In the genomic region with DNA sequence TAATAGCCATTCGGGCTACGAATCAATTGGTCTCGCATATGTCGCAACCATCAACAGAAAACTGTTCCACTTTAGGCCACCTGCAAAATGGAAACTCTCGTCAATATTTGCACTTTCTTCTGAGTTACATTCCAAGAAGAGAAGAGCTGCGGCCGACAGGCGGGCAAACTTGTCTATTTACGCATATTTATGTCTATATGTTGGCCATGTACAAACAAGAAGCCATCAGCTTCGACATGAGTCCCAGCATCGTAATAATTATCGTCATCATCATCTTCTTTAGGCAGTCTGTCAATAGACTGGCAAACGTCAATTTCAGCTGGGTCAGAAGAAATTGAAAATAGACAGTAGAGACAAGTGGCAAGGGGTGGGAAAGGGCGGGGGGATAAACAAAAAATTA, we compare ENCODE assay signal across 1 fruit fly cellular context.
A peak's percentile ranks its signal among the peaks of the same experiment; 100 is the strongest.
TF ChIP-seq lines count a peak whose summit lies in the region.

No protein-coding gene starts in this region.

TF ChIP-seq in whole organism, embryonic, 481 proteins besides CTCF, POLR2A, EP300 and RAD21 (continued from another document and continues in another):
- no peak for TF ChIP-seq Mrtf (GFP tag; IDR thresholded peaks at IDR 0.05; lab: Robert Waterston, UW)
- TF ChIP-seq E2f1 (GFP tag; IDR thresholded peaks at IDR 0.05; lab: Robert Waterston, UW): peak; percentile 47; the same call in 1 of the 2 replicates
- TF ChIP-seq scrt (GFP tag; optimal IDR thresholded peaks at IDR 0.05; lab: Kevin White, UChicago): peak; percentile 35
- TF ChIP-seq sna (GFP tag; IDR thresholded peaks at IDR 0.05; lab: Robert Waterston, UW; ENCODE audit: partially characterized antibody): no peak
- TF ChIP-seq Kr (GFP tag; optimal IDR thresholded peaks at IDR 0.05; lab: Kevin White, UChicago): peak; percentile 10
- peak; percentile 39 for TF ChIP-seq NC2α (GFP tag; optimal IDR thresholded peaks at IDR 0.05; lab: Kevin White, UChicago)
- no peak for TF ChIP-seq CG7928 (GFP tag; optimal IDR thresholded peaks at IDR 0.05; lab: Kevin White, UChicago)
- peak; percentile 66 for TF ChIP-seq Lhr (GFP tag; optimal IDR thresholded peaks at IDR 0.05; lab: Kevin White, UChicago)
- peak; percentile 52; the same call in 1 of the 2 replicates for TF ChIP-seq onecut (GFP tag; IDR thresholded peaks at IDR 0.05; lab: Robert Waterston, UW)
- TF ChIP-seq Dbx (GFP tag; IDR thresholded peaks at IDR 0.05; lab: Robert Waterston, UW): no peak
- TF ChIP-seq CG1647 (GFP tag; optimal IDR thresholded peaks at IDR 0.05; lab: Kevin White, UChicago): peak; percentile 4
- TF ChIP-seq B-H2 (GFP tag; optimal IDR thresholded peaks at IDR 0.05; lab: Kevin White, UChicago): no peak
- no peak for TF ChIP-seq gcm2 (GFP tag; optimal IDR thresholded peaks at IDR 0.05; lab: Kevin White, UChicago)
- peak; percentile 49 for TF ChIP-seq CG10543 (GFP tag; optimal IDR thresholded peaks at IDR 0.05; lab: Kevin White, UChicago)
- no peak for TF ChIP-seq H2.0 (GFP tag; IDR thresholded peaks at IDR 0.05; lab: Robert Waterston, UW)
- TF ChIP-seq sc (optimal IDR thresholded peaks at IDR 0.05; lab: Kevin White, UChicago): no peak
- TF ChIP-seq sc (GFP tag; optimal IDR thresholded peaks at IDR 0.05; lab: Kevin White, UChicago): peak; percentile 83
- peak; percentile 38 for TF ChIP-seq CG10979 (tag; optimal IDR thresholded peaks at IDR 0.05; lab: Kevin White, UChicago)
- TF ChIP-seq CG4730 (GFP tag; IDR thresholded peaks at IDR 0.05; lab: Robert Waterston, UW): peak; percentile 7; the same call in 1 of the 2 replicates
- TF ChIP-seq YL-1 (GFP tag; optimal IDR thresholded peaks at IDR 0.05; lab: Kevin White, UChicago): peak; percentile 46
- peak; percentile 11 for TF ChIP-seq NfI (GFP tag; optimal IDR thresholded peaks at IDR 0.05; lab: Kevin White, UChicago)
- no peak for TF ChIP-seq CHES-1-like (GFP tag; optimal IDR thresholded peaks at IDR 0.05; lab: Kevin White, UChicago)
- TF ChIP-seq HmgD (GFP tag; optimal IDR thresholded peaks at IDR 0.05; lab: Kevin White, UChicago): no peak
- TF ChIP-seq CG14965 (GFP tag; optimal IDR thresholded peaks at IDR 0.05; lab: Kevin White, UChicago; ENCODE audit: borderline replicate concordance): peak; percentile 43
- no peak for TF ChIP-seq D (optimal IDR thresholded peaks at IDR 0.05; lab: Kevin White, UChicago)
- TF ChIP-seq D (GFP tag; optimal IDR thresholded peaks at IDR 0.05; lab: Kevin White, UChicago): peak; percentile 79
- peak; percentile 42 for TF ChIP-seq CG12219 (GFP tag; optimal IDR thresholded peaks at IDR 0.05; lab: Kevin White, UChicago)
- TF ChIP-seq CG4617 (GFP tag; optimal IDR thresholded peaks at IDR 0.05; lab: Kevin White, UChicago; ENCODE audit: borderline replicate concordance): no peak
- TF ChIP-seq CG10209 (GFP tag; optimal IDR thresholded peaks at IDR 0.05; lab: Kevin White, UChicago): peak; percentile 65
- peak; percentile 73 for TF ChIP-seq CG18599 (GFP tag; optimal IDR thresholded peaks at IDR 0.05; lab: Kevin White, UChicago)
- TF ChIP-seq Ravus (GFP tag; IDR thresholded peaks at IDR 0.05; lab: Robert Waterston, UW): no peak
- 0 out of 3 replicates have a peak, but pooled peaks have one; percentile 29 for TF ChIP-seq CG7357 (GFP tag; IDR thresholded peaks at IDR 0.05; lab: Robert Waterston, UW)
- TF ChIP-seq CG8944 (GFP tag; optimal IDR thresholded peaks at IDR 0.05; lab: Kevin White, UChicago): peak; percentile 50
- peak; percentile 71 for TF ChIP-seq CG11398 (GFP tag; optimal IDR thresholded peaks at IDR 0.05; lab: Kevin White, UChicago)
- peak; percentile 86 for TF ChIP-seq CG2875 (GFP tag; optimal IDR thresholded peaks at IDR 0.05; lab: Kevin White, UChicago)
- peak; percentile 13 for TF ChIP-seq kah (GFP tag; optimal IDR thresholded peaks at IDR 0.05; lab: Kevin White, UChicago)
- TF ChIP-seq Sox100B (GFP tag; optimal IDR thresholded peaks at IDR 0.05; lab: Kevin White, UChicago): peak; percentile 73
- no peak for TF ChIP-seq phol (tag; optimal IDR thresholded peaks at IDR 0.05; lab: Kevin White, UChicago)
- no peak for TF ChIP-seq GATAe (GFP tag; conservative IDR thresholded peaks at IDR 0.05; lab: Robert Waterston, UW)
- TF ChIP-seq slou (GFP tag; optimal IDR thresholded peaks at IDR 0.05; lab: Kevin White, UChicago): no peak
- no peak for TF ChIP-seq MBD-R2 (GFP tag; IDR thresholded peaks at IDR 0.05; lab: Robert Waterston, UW)
- TF ChIP-seq bbx (GFP tag; IDR thresholded peaks at IDR 0.05; lab: Robert Waterston, UW; ENCODE audit: partially characterized antibody): no peak
- TF ChIP-seq Ets97D (GFP tag; optimal IDR thresholded peaks at IDR 0.05; lab: Kevin White, UChicago): no peak
- TF ChIP-seq pnt (GFP tag; optimal IDR thresholded peaks at IDR 0.05; lab: Kevin White, UChicago): peak; percentile 45
- TF ChIP-seq ase (GFP tag; IDR thresholded peaks at IDR 0.05; lab: Robert Waterston, UW): no peak
- no peak for TF ChIP-seq hb (GFP tag; IDR thresholded peaks at IDR 0.05; lab: Robert Waterston, UW; ENCODE audit: partially characterized antibody)
- TF ChIP-seq Bdp1 (GFP tag; optimal IDR thresholded peaks at IDR 0.05; lab: Kevin White, UChicago): peak; percentile 54
- no peak for TF ChIP-seq Doc3 (GFP tag; IDR thresholded peaks at IDR 0.05; lab: Robert Waterston, UW; ENCODE audit: partially characterized antibody)
- TF ChIP-seq ind (GFP tag; optimal IDR thresholded peaks at IDR 0.05; lab: Kevin White, UChicago): no peak
- TF ChIP-seq az2 (GFP tag; optimal IDR thresholded peaks at IDR 0.05; lab: Kevin White, UChicago): no peak
- peak; percentile 61 for TF ChIP-seq CG18619 (GFP tag; optimal IDR thresholded peaks at IDR 0.05; lab: Kevin White, UChicago)
- no peak for TF ChIP-seq ash1 (GFP tag; optimal IDR thresholded peaks at IDR 0.05; lab: Kevin White, UChicago)
- no peak for TF ChIP-seq gro (GFP tag; optimal IDR thresholded peaks at IDR 0.05; lab: Kevin White, UChicago)
- peak; percentile 20 for TF ChIP-seq CG10274 (GFP tag; optimal IDR thresholded peaks at IDR 0.05; lab: Kevin White, UChicago)
- TF ChIP-seq wor (GFP tag; IDR thresholded peaks at IDR 0.05; lab: Robert Waterston, UW): no peak
- peak; percentile 40 for TF ChIP-seq D19A (tag; optimal IDR thresholded peaks at IDR 0.05; lab: Kevin White, UChicago)
- TF ChIP-seq Ada2b (GFP tag; IDR thresholded peaks at IDR 0.05; lab: Robert Waterston, UW): no peak
- peak; percentile 77 for TF ChIP-seq CG17359 (tag; optimal IDR thresholded peaks at IDR 0.05; lab: Kevin White, UChicago)
- 0 out of 2 replicates have a peak, but pooled peaks have one; percentile 6 for TF ChIP-seq gt (GFP tag; IDR thresholded peaks at IDR 0.05; lab: Robert Waterston, UW)
- 0 out of 2 replicates have a peak, but pooled peaks have one; percentile 15 for TF ChIP-seq CG43689 (GFP tag; IDR thresholded peaks at IDR 0.05; lab: Robert Waterston, UW)
- no peak for TF ChIP-seq Lpt (GFP tag; optimal IDR thresholded peaks at IDR 0.05; lab: Kevin White, UChicago)
- TF ChIP-seq HmgZ (tag; optimal IDR thresholded peaks at IDR 0.05; lab: Kevin White, UChicago): peak; percentile 43
- no peak for TF ChIP-seq CG7963 (GFP tag; IDR thresholded peaks at IDR 0.05; lab: Robert Waterston, UW; ENCODE audit: partially characterized antibody)
- peak; percentile 74 for TF ChIP-seq gsb-n (tag; optimal IDR thresholded peaks at IDR 0.05; lab: Kevin White, UChicago)
- peak; percentile 32 to 41 for TF ChIP-seq dpn (GFP tag; optimal IDR thresholded peaks at IDR 0.05; lab: Kevin White, UChicago)
- peak; percentile 84; the same call in 2 of the 3 replicates for TF ChIP-seq otp (GFP tag; IDR thresholded peaks at IDR 0.05; lab: Robert Waterston, UW)
- TF ChIP-seq CoRest (tag; optimal IDR thresholded peaks at IDR 0.05; lab: Kevin White, UChicago): peak; percentile 48
- TF ChIP-seq gsb (GFP tag; IDR thresholded peaks at IDR 0.05; lab: Robert Waterston, UW): no peak
- TF ChIP-seq Doc2 (GFP tag; IDR thresholded peaks at IDR 0.05; lab: Robert Waterston, UW): no peak
- peak; percentile 47 for TF ChIP-seq sqz (GFP tag; optimal IDR thresholded peaks at IDR 0.05; lab: Kevin White, UChicago)
- no peak for TF ChIP-seq lbe (GFP tag; optimal IDR thresholded peaks at IDR 0.05; lab: Kevin White, UChicago)
- TF ChIP-seq CG1233 (GFP tag; optimal IDR thresholded peaks at IDR 0.05; lab: Kevin White, UChicago): peak; percentile 61
- TF ChIP-seq bsh (GFP tag; optimal IDR thresholded peaks at IDR 0.05; lab: Kevin White, UChicago): peak in 1 of 2 experiments; percentile 86
- TF ChIP-seq ap (GFP tag; IDR thresholded peaks at IDR 0.05; lab: Robert Waterston, UW): no peak
- TF ChIP-seq CG4404 (GFP tag; IDR thresholded peaks at IDR 0.05; lab: Robert Waterston, UW): no peak
- TF ChIP-seq CG10431 (GFP tag; optimal IDR thresholded peaks at IDR 0.05; lab: Kevin White, UChicago): peak; percentile 88
- TF ChIP-seq Sry-β (GFP tag; optimal IDR thresholded peaks at IDR 0.05; lab: Kevin White, UChicago): peak; percentile 54
- TF ChIP-seq Atf-2 (GFP tag; optimal IDR thresholded peaks at IDR 0.05; lab: Kevin White, UChicago): no peak
- no peak; the same call in 2 of the 3 replicates for TF ChIP-seq B-H1 (GFP tag; IDR thresholded peaks at IDR 0.05; lab: Robert Waterston, UW)
- TF ChIP-seq vvl (GFP tag; IDR thresholded peaks at IDR 0.05; lab: Robert Waterston, UW): peak; percentile 75
- no peak for TF ChIP-seq vnd (GFP tag; IDR thresholded peaks at IDR 0.05; lab: Robert Waterston, UW; ENCODE audit: partially characterized antibody)
- TF ChIP-seq CG1603 (tag; optimal IDR thresholded peaks at IDR 0.05; lab: Kevin White, UChicago): peak; percentile 78
- TF ChIP-seq CG17361 (GFP tag; IDR thresholded peaks at IDR 0.05; lab: Robert Waterston, UW): peak; percentile 37; the same call in 1 of the 3 replicates
- no peak for TF ChIP-seq Dip2 (GFP tag; IDR thresholded peaks at IDR 0.05; lab: Robert Waterston, UW)
- no peak for TF ChIP-seq ab (GFP tag; optimal IDR thresholded peaks at IDR 0.05; lab: Kevin White, UChicago)
- no peak for TF ChIP-seq hkb (optimal IDR thresholded peaks at IDR 0.05; lab: Kevin White, UChicago)
- TF ChIP-seq hkb (GFP tag; IDR thresholded peaks at IDR 0.05; lab: Robert Waterston, UW): peak; percentile 57
- TF ChIP-seq salm (tag; optimal IDR thresholded peaks at IDR 0.05; lab: Kevin White, UChicago): peak; percentile 42
- TF ChIP-seq Dll (GFP tag; IDR thresholded peaks at IDR 0.05; lab: Robert Waterston, UW; ENCODE audit: partially characterized antibody): no peak
- TF ChIP-seq NC2β (GFP tag; optimal IDR thresholded peaks at IDR 0.05; lab: Kevin White, UChicago): peak; percentile 36
- TF ChIP-seq ssp (GFP tag; IDR thresholded peaks at IDR 0.05; lab: Robert Waterston, UW): no peak
- peak; percentile 70 for TF ChIP-seq oc (tag; optimal IDR thresholded peaks at IDR 0.05; lab: Kevin White, UChicago)
- TF ChIP-seq CG9727 (GFP tag; optimal IDR thresholded peaks at IDR 0.05; lab: Kevin White, UChicago): peak; percentile 55
- peak; percentile 62 for TF ChIP-seq CG18764 (GFP tag; optimal IDR thresholded peaks at IDR 0.05; lab: Kevin White, UChicago)
- no peak for TF ChIP-seq C15 (GFP tag; IDR thresholded peaks at IDR 0.05; lab: Robert Waterston, UW)
- TF ChIP-seq zen2 (GFP tag; IDR thresholded peaks at IDR 0.05; lab: Robert Waterston, UW; ENCODE audit: partially characterized antibody): no peak
- TF ChIP-seq Side (GFP tag; optimal IDR thresholded peaks at IDR 0.05; lab: Kevin White, UChicago): peak; percentile 59
- TF ChIP-seq pho (GFP tag; optimal IDR thresholded peaks at IDR 0.05; lab: Kevin White, UChicago): no peak
- TF ChIP-seq usp (GFP tag; optimal IDR thresholded peaks at IDR 0.05; lab: Kevin White, UChicago): no peak
- TF ChIP-seq CG8290 (GFP tag; optimal IDR thresholded peaks at IDR 0.05; lab: Kevin White, UChicago): peak; percentile 51
- TF ChIP-seq CG8290 (tag; optimal IDR thresholded peaks at IDR 0.05; lab: Kevin White, UChicago): peak; percentile 72 to 78
- peak; percentile 12 for TF ChIP-seq grau (tag; optimal IDR thresholded peaks at IDR 0.05; lab: Kevin White, UChicago)
- no peak for TF ChIP-seq chinmo (GFP tag; IDR thresholded peaks at IDR 0.05; lab: Robert Waterston, UW; ENCODE audit: partially characterized antibody)
- peak; percentile 76 for TF ChIP-seq CG6813 (GFP tag; optimal IDR thresholded peaks at IDR 0.05; lab: Kevin White, UChicago)
- peak; percentile 61; the same call in 1 of the 2 replicates for TF ChIP-seq Nf-YA (GFP tag; IDR thresholded peaks at IDR 0.05; lab: Robert Waterston, UW)
- peak; percentile 10 for TF ChIP-seq Hsf (GFP tag; optimal IDR thresholded peaks at IDR 0.05; lab: Kevin White, UChicago)
- peak; percentile 34 for TF ChIP-seq CG8089 (GFP tag; optimal IDR thresholded peaks at IDR 0.05; lab: Kevin White, UChicago)
- TF ChIP-seq twi (tag; optimal IDR thresholded peaks at IDR 0.05; lab: Kevin White, UChicago): peak; percentile 29
- no peak for TF ChIP-seq CG31388 (GFP tag; optimal IDR thresholded peaks at IDR 0.05; lab: Kevin White, UChicago)
- no peak for TF ChIP-seq gfzf (GFP tag; optimal IDR thresholded peaks at IDR 0.05; lab: Kevin White, UChicago)
- TF ChIP-seq pita (GFP tag; optimal IDR thresholded peaks at IDR 0.05; lab: Kevin White, UChicago): no peak
- peak; percentile 8 for TF ChIP-seq mam (GFP tag; optimal IDR thresholded peaks at IDR 0.05; lab: Kevin White, UChicago)
- TF ChIP-seq insv (GFP tag; optimal IDR thresholded peaks at IDR 0.05; lab: Kevin White, UChicago): peak in 1 of 2 experiments; percentile 20
- no peak for TF ChIP-seq ems (GFP tag; optimal IDR thresholded peaks at IDR 0.05; lab: Kevin White, UChicago)
- no peak for TF ChIP-seq hth (optimal IDR thresholded peaks at IDR 0.05; lab: Kevin White, UChicago)
- no peak for TF ChIP-seq CkIIα-i1 (GFP tag; IDR thresholded peaks at IDR 0.05; lab: Robert Waterston, UW)
- TF ChIP-seq Blimp-1 (GFP tag; optimal IDR thresholded peaks at IDR 0.05; lab: Kevin White, UChicago): peak; percentile 89
- TF ChIP-seq pum (GFP tag; optimal IDR thresholded peaks at IDR 0.05; lab: Kevin White, UChicago): peak; percentile 12
- TF ChIP-seq Dfd (GFP tag; optimal IDR thresholded peaks at IDR 0.05; lab: Kevin White, UChicago): no peak
- TF ChIP-seq Scr (GFP tag; IDR thresholded peaks at IDR 0.05; lab: Robert Waterston, UW; ENCODE audit: partially characterized antibody): no peak
- TF ChIP-seq CG6683 (GFP tag; optimal IDR thresholded peaks at IDR 0.05; lab: Kevin White, UChicago): peak; percentile 37
- TF ChIP-seq CG30431 (GFP tag; optimal IDR thresholded peaks at IDR 0.05; lab: Kevin White, UChicago): no peak
- no peak for TF ChIP-seq Gsc (GFP tag; IDR thresholded peaks at IDR 0.05; lab: Robert Waterston, UW)
- no peak for TF ChIP-seq dm (GFP tag; optimal IDR thresholded peaks at IDR 0.05; lab: Kevin White, UChicago)
- no peak for TF ChIP-seq CG32532 (GFP tag; IDR thresholded peaks at IDR 0.05; lab: Robert Waterston, UW)
- TF ChIP-seq shn (GFP tag; optimal IDR thresholded peaks at IDR 0.05; lab: Kevin White, UChicago): no peak
